Fruit fly (Drosophila melanogaster): ENCODE measurements around the gene GATAe.

GATAe gene

DNA sequence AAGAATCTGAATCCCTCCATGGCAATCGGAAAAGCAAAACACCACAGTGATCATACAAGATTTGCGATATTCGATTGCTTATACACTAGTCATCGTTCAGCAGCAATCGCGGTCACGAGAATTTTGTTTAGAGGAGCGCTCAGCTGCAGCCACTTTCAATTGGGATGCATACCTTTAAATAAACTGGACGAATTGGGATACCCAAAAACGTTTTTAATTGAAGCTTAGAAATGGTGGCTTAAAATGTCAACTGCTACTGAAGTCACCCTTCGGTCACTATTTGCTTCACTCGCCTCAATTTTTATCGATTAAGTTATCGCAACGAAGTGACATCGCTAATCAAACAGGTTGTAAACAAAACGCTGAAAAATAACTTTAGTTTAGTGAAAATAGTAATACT is 40.5 kb downstream of the GATAe start, which contains the start of the genes IKKbeta and CG5013 (continued):
- TF ChIP-seq Usf (GFP tag; optimal IDR thresholded peaks at IDR 0.05) (no peak), CG34224 (GFP tag; IDR thresholded peaks at IDR 0.05; ENCODE audit: partially characterized antibody) (peak; percentile 80), stwl (tag; optimal IDR thresholded peaks at IDR 0.05) (peak; percentile 78), Deaf1 (tag; optimal IDR thresholded peaks at IDR 0.05) (no peak), CG2712 (tag; optimal IDR thresholded peaks at IDR 0.05) (peak; percentile 50), NC2α (GFP tag; optimal IDR thresholded peaks at IDR 0.05) (no peak), yki (optimal IDR thresholded peaks at IDR 0.05) (peak; percentile 34), D19A (tag; optimal IDR thresholded peaks at IDR 0.05) (peak; percentile 21), gcm (GFP tag; optimal IDR thresholded peaks at IDR 0.05) (no peak), fd64A (GFP tag; optimal IDR thresholded peaks at IDR 0.05) (no peak), CG4820 (GFP tag; optimal IDR thresholded peaks at IDR 0.05) (peak; percentile 39), D (optimal IDR thresholded peaks at IDR 0.05) (no peak), D (GFP tag; optimal IDR thresholded peaks at IDR 0.05) (no peak), MTF-1 (GFP tag; optimal IDR thresholded peaks at IDR 0.05; ENCODE audit: borderline replicate concordance) (no peak), B-H1 (GFP tag; IDR thresholded peaks at IDR 0.05) (no peak), CG33213 (GFP tag; optimal IDR thresholded peaks at IDR 0.05) (peak; percentile 55), schlank (tag; optimal IDR thresholded peaks at IDR 0.05) (no peak), CTCF (GFP tag; optimal IDR thresholded peaks at IDR 0.05) (peak; percentile 31), CG6813 (GFP tag; optimal IDR thresholded peaks at IDR 0.05) (no peak), luna (GFP tag; optimal IDR thresholded peaks at IDR 0.05) (peak; percentile 35), Atf-2 (GFP tag; optimal IDR thresholded peaks at IDR 0.05) (peak; percentile 12), CG7372 (GFP tag; IDR thresholded peaks at IDR 0.05) (0 out of 2 replicates have a peak, but pooled peaks have one; percentile 35), CkIIα-i1 (GFP tag; IDR thresholded peaks at IDR 0.05) (no peak), tap (tag; optimal IDR thresholded peaks at IDR 0.05) (no peak), phol (tag; optimal IDR thresholded peaks at IDR 0.05) (peak; percentile 66), CG17912 (GFP tag; optimal IDR thresholded peaks at IDR 0.05) (no peak), CG6683 (GFP tag; optimal IDR thresholded peaks at IDR 0.05) (no peak), Trl (optimal IDR thresholded peaks at IDR 0.05) (no peak), Trl (GFP tag; optimal IDR thresholded peaks at IDR 0.05) (peak; percentile 63), BtbVII (GFP tag; optimal IDR thresholded peaks at IDR 0.05) (no peak), mirr (GFP tag; optimal IDR thresholded peaks at IDR 0.05) (no peak), kni (GFP tag; optimal IDR thresholded peaks at IDR 0.05) (no peak), CG9817 (tag; optimal IDR thresholded peaks at IDR 0.05) (peak; percentile 61), hb (GFP tag; IDR thresholded peaks at IDR 0.05; ENCODE audit: partially characterized antibody) (peak; percentile 80), twi (tag; optimal IDR thresholded peaks at IDR 0.05) (peak; percentile 26), Myb (GFP tag; optimal IDR thresholded peaks at IDR 0.05) (peak; percentile 43), CG14860 (GFP tag; IDR thresholded peaks at IDR 0.05; ENCODE audit: partially characterized antibody) (peak; percentile 85), C15 (GFP tag; IDR thresholded peaks at IDR 0.05) (no peak), gsb (GFP tag; IDR thresholded peaks at IDR 0.05) (no peak), CG1529 (GFP tag; optimal IDR thresholded peaks at IDR 0.05) (no peak), dmrt11E (tag; optimal IDR thresholded peaks at IDR 0.05) (peak; percentile 41), slbo (GFP tag; IDR thresholded peaks at IDR 0.05) (peak; percentile 72), Drgx (GFP tag; IDR thresholded peaks at IDR 0.05) (no peak), E2f1 (GFP tag; IDR thresholded peaks at IDR 0.05) (no peak), Neu2 (GFP tag; optimal IDR thresholded peaks at IDR 0.05; ENCODE audit: borderline replicate concordance) (no peak), Chrac-16 (GFP tag; optimal IDR thresholded peaks at IDR 0.05) (peak; percentile 46), NFAT (GFP tag; IDR thresholded peaks at IDR 0.05) (0 out of 2 replicates have a peak, but pooled peaks have one; percentile 41), gt (GFP tag; IDR thresholded peaks at IDR 0.05) (no peak), Gsc (GFP tag; IDR thresholded peaks at IDR 0.05) (no peak), btn (GFP tag; optimal IDR thresholded peaks at IDR 0.05) (peak; percentile 22), Abd-B (GFP tag; optimal IDR thresholded peaks at IDR 0.05) (peak; percentile 38), CG2116 (GFP tag; optimal IDR thresholded peaks at IDR 0.05) (peak; percentile 85), cato (GFP tag; optimal IDR thresholded peaks at IDR 0.05; ENCODE audit: borderline replicate concordance) (no peak)

All from whole organism, embryonic.